Worm (Caenorhabditis elegans): ENCODE data around the gene best-14.

best-14 gene

DNA sequence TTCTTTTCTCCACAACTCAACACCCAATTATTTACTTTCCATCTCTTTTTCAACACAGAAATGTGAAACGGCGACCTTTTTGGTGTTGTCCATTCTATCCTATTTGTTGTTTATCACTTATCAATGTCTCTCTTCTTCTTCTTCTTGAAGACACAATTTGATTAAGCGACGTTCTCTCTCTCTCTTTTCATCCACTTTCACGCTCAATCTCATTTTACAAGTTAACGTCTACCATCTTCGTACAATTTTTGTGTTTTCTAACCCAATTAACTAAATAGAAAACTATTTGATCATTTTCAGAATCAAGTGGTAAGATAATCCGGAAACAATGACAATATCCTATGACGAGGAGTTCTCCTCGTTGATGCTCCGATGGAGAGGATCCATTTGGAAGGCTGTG is at the start of gene best-14:
best-14 (plus strand) TSS at position 301 of the 400 bp plus-strand sequence.
- TF ChIP-seq mls-2 (tag; optimal IDR thresholded peaks at IDR 0.05), result no peak
- TF ChIP-seq lin-13 (tag; optimal IDR thresholded peaks at IDR 0.05), result no peak
- TF ChIP-seq ham-2 (GFP tag; optimal IDR thresholded peaks at IDR 0.05), result no peak
- TF ChIP-seq mep-1 (tag; optimal IDR thresholded peaks at IDR 0.05), result no peak
- TF ChIP-seq ceh-43 (GFP tag; optimal IDR thresholded peaks at IDR 0.05), result no peak
- no peak for TF ChIP-seq unc-39 (tag; optimal IDR thresholded peaks at IDR 0.05)
- no peak for TF ChIP-seq nhr-12 (tag; optimal IDR thresholded peaks at IDR 0.05)
- TF ChIP-seq flh-1 (GFP tag; optimal IDR thresholded peaks at IDR 0.05), result no peak
- no peak for TF ChIP-seq cnd-1 (tag; optimal IDR thresholded peaks at IDR 0.05)
- no peak for TF ChIP-seq zip-8 (tag; optimal IDR thresholded peaks at IDR 0.05)
- TF ChIP-seq drap-1 (GFP tag; optimal IDR thresholded peaks at IDR 0.05), result no peak
- no peak for TF ChIP-seq ceh-83 (GFP tag; optimal IDR thresholded peaks at IDR 0.05)
- TF ChIP-seq blmp-1 (tag; optimal IDR thresholded peaks at IDR 0.05), result no peak
- no peak for TF ChIP-seq sptf-1 (tag; optimal IDR thresholded peaks at IDR 0.05)

DNA sequence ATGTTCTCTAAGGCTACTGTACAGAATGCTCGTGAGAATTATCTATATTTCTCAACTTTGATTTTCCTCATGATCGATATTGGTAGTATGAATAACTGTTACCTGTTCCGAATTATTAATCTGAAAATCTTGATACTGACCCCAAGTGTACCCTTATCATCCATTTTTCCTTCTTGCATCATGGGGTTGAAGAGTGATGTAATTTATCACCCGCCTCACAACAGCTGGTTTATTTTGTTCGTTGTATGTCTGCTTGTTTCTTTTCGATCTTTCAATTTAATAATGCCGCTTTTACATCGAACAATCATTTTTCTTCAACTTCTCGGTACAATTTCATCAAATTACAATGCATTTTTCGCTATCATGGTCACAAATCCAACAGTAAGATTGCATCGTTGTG is 48.9 kb upstream of the best-14 start, which contains the start of gene C35A5.6:
C35A5.6 (plus strand) TSS at position 283 of the 400 bp plus-strand sequence.
- TF ChIP-seq nhr-76 (tag; optimal IDR thresholded peaks at IDR 0.05), result no peak
- TF ChIP-seq drap-1 (GFP tag; optimal IDR thresholded peaks at IDR 0.05), result no peak
- no peak for TF ChIP-seq elt-1 (tag; optimal IDR thresholded peaks at IDR 0.05; ENCODE audit: borderline replicate concordance, insufficient read depth)
- no peak for TF ChIP-seq ceh-83 (GFP tag; optimal IDR thresholded peaks at IDR 0.05)
- TF ChIP-seq blmp-1 (tag; optimal IDR thresholded peaks at IDR 0.05), result no peak
- TF ChIP-seq sem-2 (GFP tag; optimal IDR thresholded peaks at IDR 0.05), result no peak
- no peak for TF ChIP-seq pha-4 (tag; optimal IDR thresholded peaks at IDR 0.05)
- no peak for TF ChIP-seq M03D4.4 (tag; optimal IDR thresholded peaks at IDR 0.05)
- TF ChIP-seq mab-5 (tag; optimal IDR thresholded peaks at IDR 0.05), result no peak
- TF ChIP-seq hlh-1 (tag; optimal IDR thresholded peaks at IDR 0.05), result no peak
- no peak for TF ChIP-seq unc-120 (tag; optimal IDR thresholded peaks at IDR 0.05; ENCODE audit: poor library complexity, severe bottlenecking)
- TF ChIP-seq elt-3 (tag; optimal IDR thresholded peaks at IDR 0.05), result no peak
- TF ChIP-seq snpc-4 (tag; optimal IDR thresholded peaks at IDR 0.05), result no peak
- no peak for TF ChIP-seq tbx-8 (GFP tag; optimal IDR thresholded peaks at IDR 0.05)
- no peak for TF ChIP-seq ces-1 (GFP tag; optimal IDR thresholded peaks at IDR 0.05)
- TF ChIP-seq flh-1 (GFP tag; optimal IDR thresholded peaks at IDR 0.05), result no peak
- no peak for TF ChIP-seq bed-3 (GFP tag; optimal IDR thresholded peaks at IDR 0.05)

- no peak for TF ChIP-seq elt-3 (tag; optimal IDR thresholded peaks at IDR 0.05)
- no peak for TF ChIP-seq hlh-1 (tag; optimal IDR thresholded peaks at IDR 0.05)
- no peak for TF ChIP-seq snpc-4 (tag; optimal IDR thresholded peaks at IDR 0.05)
- no peak for TF ChIP-seq ceh-43 (GFP tag; optimal IDR thresholded peaks at IDR 0.05)
- no peak for TF ChIP-seq sem-2 (GFP tag; optimal IDR thresholded peaks at IDR 0.05)
- TF ChIP-seq lin-13 (tag; optimal IDR thresholded peaks at IDR 0.05), result no peak
- no peak for TF ChIP-seq ztf-11 (tag; optimal IDR thresholded peaks at IDR 0.05)
- TF ChIP-seq nhr-12 (tag; optimal IDR thresholded peaks at IDR 0.05), result no peak
- no peak for TF ChIP-seq pha-4 (tag; optimal IDR thresholded peaks at IDR 0.05)
- TF ChIP-seq sptf-1 (tag; optimal IDR thresholded peaks at IDR 0.05), result no peak
- TF ChIP-seq lsy-2 (tag; optimal IDR thresholded peaks at IDR 0.05), result no peak
- TF ChIP-seq unc-62 (GFP tag; optimal IDR thresholded peaks at IDR 0.05), result no peak
- TF ChIP-seq ceh-83 (GFP tag; optimal IDR thresholded peaks at IDR 0.05), result no peak
- no peak for TF ChIP-seq zip-8 (tag; optimal IDR thresholded peaks at IDR 0.05)
- TF ChIP-seq drap-1 (GFP tag; optimal IDR thresholded peaks at IDR 0.05), result no peak
- no peak for TF ChIP-seq elt-1 (tag; optimal IDR thresholded peaks at IDR 0.05; ENCODE audit: borderline replicate concordance, insufficient read depth)
- no peak for TF ChIP-seq nhr-28 (tag; optimal IDR thresholded peaks at IDR 0.05)
- TF ChIP-seq mls-2 (tag; optimal IDR thresholded peaks at IDR 0.05), result no peak
- no peak for TF ChIP-seq ces-1 (GFP tag; optimal IDR thresholded peaks at IDR 0.05)
- TF ChIP-seq ceh-39 (tag; optimal IDR thresholded peaks at IDR 0.05), result no peak
Measured at ce11 chrV:10514271-10514670, 43.5 kb upstream of the best-14 start, which contains the start of gene dmsr-8. dmsr-8 (minus strand) TSS chrV:10514371.

- no peak for TF ChIP-seq elt-3 (tag; optimal IDR thresholded peaks at IDR 0.05)
- TF ChIP-seq elt-1 (tag; optimal IDR thresholded peaks at IDR 0.05; ENCODE audit: borderline replicate concordance, insufficient read depth), result no peak
- TF ChIP-seq M03D4.4 (tag; optimal IDR thresholded peaks at IDR 0.05), result no peak
- TF ChIP-seq ztf-11 (tag; optimal IDR thresholded peaks at IDR 0.05), result no peak
- TF ChIP-seq pha-4 (tag; optimal IDR thresholded peaks at IDR 0.05), result no peak
- no peak for TF ChIP-seq nhr-28 (tag; optimal IDR thresholded peaks at IDR 0.05)
- TF ChIP-seq ces-1 (GFP tag; optimal IDR thresholded peaks at IDR 0.05), result peak; percentile 48
Measured at ce11 chrV:10516702-10517101, 41.1 kb upstream of the best-14 start.
